Fruit fly (Drosophila melanogaster) whole organism, embryonic: ENCODE results near the gene Sclp.

Experiments used
- CG10462 ChIP-seq: fragments of 200-800 bp; sonication (Bioruptor generic); optimal IDR thresholded peaks from 2 replicates; lab custom pipeline; 2016; ENCODE audit warnings: missing biosample characterization, missing genetic modification characterization
- CG11560 ChIP-seq: fragments of 200-800 bp; sonication (Bioruptor generic); IDR thresholded peaks from 3 replicates; pipeline ENCODE4 v1.3.6; 2022; ENCODE audit warnings: missing biosample characterization, missing genetic modification characterization
- CG11695 ChIP-seq: fragments of 200-800 bp; sonication (Bioruptor generic); IDR thresholded peaks from 3 replicates; pipeline ENCODE4 v1.3.6; 2022; ENCODE audit warnings: missing biosample characterization, missing genetic modification characterization
- CG12769 ChIP-seq: fragments of 200-800 bp; sonication (Bioruptor generic); optimal IDR thresholded peaks from 2 replicates; lab custom pipeline; 2019; ENCODE audit warnings: missing biosample characterization, mild to moderate bottlenecking, missing genetic modification characterization, moderate library complexity
- CG13424 ChIP-seq: fragments of 200-800 bp; sonication (Bioruptor generic); optimal IDR thresholded peaks from 2 replicates; lab custom pipeline; 2019; ENCODE audit warnings: missing biosample characterization, mild to moderate bottlenecking, missing genetic modification characterization, moderate library complexity
- CG13624 ChIP-seq: fragments of 200-800 bp; sonication (Bioruptor generic); optimal IDR thresholded peaks from 2 replicates; lab custom pipeline; 2016; ENCODE audit warnings: missing biosample characterization, missing genetic modification characterization
- CG13894 ChIP-seq: fragments of 200-800 bp; sonication (Bioruptor generic); optimal IDR thresholded peaks from 3 replicates; lab custom pipeline; 2018; ENCODE audit warnings: missing biosample characterization, mild to moderate bottlenecking, missing genetic modification characterization, moderate library complexity
- CG16815 ChIP-seq: fragments of 200-800 bp; sonication (Bioruptor generic); optimal IDR thresholded peaks from 3 replicates; lab custom pipeline; 2017; ENCODE audit warnings: missing biosample characterization, mild to moderate bottlenecking, missing genetic modification characterization
- CG18619 ChIP-seq: fragments of 200-800 bp; sonication (Bioruptor generic); optimal IDR thresholded peaks from 3 replicates; lab custom pipeline; 2017; ENCODE audit warnings: missing biosample characterization, mild to moderate bottlenecking, missing genetic modification characterization
- CG2678 ChIP-seq: fragments of 200-800 bp; sonication (Bioruptor generic); optimal IDR thresholded peaks from 3 replicates; lab custom pipeline; 2019; ENCODE audit warnings: missing biosample characterization, mild to moderate bottlenecking, missing genetic modification characterization, moderate library complexity
- CG30020 ChIP-seq: fragments of 200-800 bp; optimal IDR thresholded peaks from 2 replicates; lab custom pipeline; 2019; ENCODE audit warnings: missing biosample characterization, mild to moderate bottlenecking, missing genetic modification characterization, moderate library complexity
- CG30403 ChIP-seq: fragments of 200-800 bp; sonication (Bioruptor generic); optimal IDR thresholded peaks from 3 replicates; lab custom pipeline; 2016; ENCODE audit warnings: missing biosample characterization, missing genetic modification characterization
- CG3065 ChIP-seq: fragments of 200-800 bp; sonication (Bioruptor generic); optimal IDR thresholded peaks from 2 replicates; lab custom pipeline; 2016; ENCODE audit warnings: missing biosample characterization, missing genetic modification characterization
- CG3163 ChIP-seq: fragments of 200-800 bp; sonication (Bioruptor generic); optimal IDR thresholded peaks from 3 replicates; lab custom pipeline; 2016; ENCODE audit warnings: missing biosample characterization, missing genetic modification characterization
- CG3407 ChIP-seq: fragments of 200-800 bp; sonication (Bioruptor generic); optimal IDR thresholded peaks from 2 replicates; lab custom pipeline; 2018; ENCODE audit warnings: missing biosample characterization, mild to moderate bottlenecking, missing genetic modification characterization
- CG34224 ChIP-seq: fragments of 200-800 bp; sonication (Bioruptor generic); IDR thresholded peaks from 3 replicates; pipeline ENCODE4 v1.3.6; 2022; ENCODE audit warnings: missing biosample characterization, missing genetic modification characterization; ENCODE audit not compliant: partially characterized antibody
- CG4360 ChIP-seq: fragments of 200-800 bp; sonication (Bioruptor generic); IDR thresholded peaks from 2 replicates; pipeline ENCODE4 v1.3.6; 2022; ENCODE audit warnings: missing biosample characterization, missing genetic modification characterization
- CG7786 ChIP-seq: fragments of 200-800 bp; sonication (Bioruptor generic); optimal IDR thresholded peaks from 2 replicates; lab custom pipeline; 2016; ENCODE audit warnings: missing biosample characterization, missing genetic modification characterization
- CG8765 ChIP-seq: fragments of 200-800 bp; sonication (Bioruptor generic); IDR thresholded peaks from 2 replicates; pipeline ENCODE4 v1.3.6; 2022; ENCODE audit warnings: missing biosample characterization, missing genetic modification characterization
- CG9609 ChIP-seq: fragments of 200-800 bp; sonication (Bioruptor generic); optimal IDR thresholded peaks from 3 replicates; lab custom pipeline; 2016; ENCODE audit warnings: missing biosample characterization, missing genetic modification characterization
- CTCF ChIP-seq: fragments of 200-800 bp; sonication (Bioruptor generic); optimal IDR thresholded peaks from 2 replicates; lab custom pipeline; 2017; ENCODE audit warnings: missing biosample characterization, mild to moderate bottlenecking, missing genetic modification characterization, moderate library complexity
- Ets97D ChIP-seq: fragments of 200-800 bp; sonication (Bioruptor generic); optimal IDR thresholded peaks from 3 replicates; lab custom pipeline; 2016; ENCODE audit warnings: missing biosample characterization, missing genetic modification characterization
- Fer1 ChIP-seq: fragments of 200-800 bp; sonication (Bioruptor generic); optimal IDR thresholded peaks from 2 replicates; lab custom pipeline; 2017; ENCODE audit warnings: missing biosample characterization, mild to moderate bottlenecking, missing genetic modification characterization
- MBD-R2 ChIP-seq: fragments of 200-800 bp; sonication (Bioruptor generic); IDR thresholded peaks from 2 replicates; pipeline ENCODE4 v1.3.6; 2022; ENCODE audit warnings: missing biosample characterization, missing genetic modification characterization
- Mrtf ChIP-seq: fragments of 200-800 bp; sonication (Bioruptor generic); IDR thresholded peaks from 3 replicates; pipeline ENCODE4 v1.3.6; 2022; ENCODE audit warnings: missing biosample characterization, missing genetic modification characterization
- Sry-δ ChIP-seq: fragments of 200-800 bp; sonication (Bioruptor generic); optimal IDR thresholded peaks from 2 replicates; lab custom pipeline; 2016; ENCODE audit warnings: missing biosample characterization, missing genetic modification characterization
- Trl ChIP-seq, 3 experiments: fragments of >200 bp in 2 of 3; fragments of 200-800 bp in 1 of 3; sonication (Bioruptor generic) in 1 of 3; optimal IDR thresholded peaks; 2 replicates in 1 of 3; 3 replicates in 2 of 3; lab custom pipeline; 2016 to 2017; ENCODE audit warnings: missing biosample characterization in 1 of 3, missing genetic modification characterization in 1 of 3
- br ChIP-seq: fragments of >200 bp; optimal IDR thresholded peaks from 2 replicates; lab custom pipeline; 2017
- chinmo ChIP-seq: fragments of 200-800 bp; sonication (Bioruptor generic); IDR thresholded peaks from 4 replicates; pipeline ENCODE4 v1.3.6; 2022; ENCODE audit warnings: missing biosample characterization, missing genetic modification characterization; ENCODE audit not compliant: partially characterized antibody
- dan ChIP-seq: fragments of 200-800 bp; sonication (Bioruptor generic); IDR thresholded peaks from 2 replicates; pipeline ENCODE4 v1.3.6; 2022; ENCODE audit warnings: missing biosample characterization, missing genetic modification characterization
- dati ChIP-seq: fragments of 200-800 bp; sonication (Bioruptor generic); IDR thresholded peaks from 2 replicates; pipeline ENCODE4 v1.3.6; 2022; ENCODE audit warnings: missing biosample characterization, missing genetic modification characterization
- dmrt99B ChIP-seq: fragments of 200-800 bp; sonication (Bioruptor generic); optimal IDR thresholded peaks from 2 replicates; lab custom pipeline; 2018; ENCODE audit warnings: missing biosample characterization, mild to moderate bottlenecking, missing genetic modification characterization, moderate library complexity
- ewg ChIP-seq: fragments of 200-800 bp; sonication (Bioruptor generic); optimal IDR thresholded peaks from 3 replicates; lab custom pipeline; 2017; ENCODE audit warnings: mild to moderate bottlenecking, missing biosample characterization, missing genetic modification reagents, missing genetic modification characterization
- fd96Cb ChIP-seq: fragments of 200-800 bp; sonication (Bioruptor generic); optimal IDR thresholded peaks from 2 replicates; lab custom pipeline; 2018; ENCODE audit warnings: missing biosample characterization, mild to moderate bottlenecking, missing genetic modification characterization, moderate library complexity
- grau ChIP-seq: fragments of 200-800 bp; optimal IDR thresholded peaks from 3 replicates; lab custom pipeline; 2019; ENCODE audit warnings: missing biosample characterization, mild to moderate bottlenecking, missing genetic modification characterization, moderate library complexity
- gsb-n ChIP-seq: fragments of 200-800 bp; sonication (Bioruptor generic); optimal IDR thresholded peaks from 3 replicates; lab custom pipeline; 2018; ENCODE audit warnings: missing biosample characterization, mild to moderate bottlenecking, missing genetic modification characterization
- h ChIP-seq: fragments of >200 bp; optimal IDR thresholded peaks from 2 replicates; lab custom pipeline; 2017
- ham ChIP-seq: fragments of 200-800 bp; sonication (Bioruptor generic); IDR thresholded peaks from 2 replicates; pipeline ENCODE4 v1.3.6; 2022; ENCODE audit warnings: missing biosample characterization, missing genetic modification characterization
- hbn ChIP-seq: fragments of 200-800 bp; sonication (Bioruptor generic); IDR thresholded peaks from 2 replicates; pipeline ENCODE4 v1.3.6; 2022; ENCODE audit warnings: missing biosample characterization, missing genetic modification characterization; ENCODE audit not compliant: partially characterized antibody
- lbe ChIP-seq: fragments of 200-800 bp; sonication (Bioruptor generic); optimal IDR thresholded peaks from 2 replicates; lab custom pipeline; 2016; ENCODE audit warnings: missing biosample characterization, mild to moderate bottlenecking, missing genetic modification characterization
- lov ChIP-seq, 2 experiments: fragments of 200-800 bp in 1 of 2; fragments of >200 bp in 1 of 2; sonication (Bioruptor generic) in 1 of 2; IDR thresholded peaks in 1 of 2; optimal IDR thresholded peaks in 1 of 2; 2 replicates in 1 of 2; 3 replicates in 1 of 2; pipeline versions ENCODE4 v1.3.6 to Lab custom; 2017 to 2022; ENCODE audit warnings: missing biosample characterization in 1 of 2, missing genetic modification characterization in 1 of 2
- nom ChIP-seq: fragments of 200-800 bp; sonication (Bioruptor generic); optimal IDR thresholded peaks from 2 replicates; lab custom pipeline; 2017; ENCODE audit warnings: missing biosample characterization, missing genetic modification characterization, mild to moderate bottlenecking, moderate library complexity, missing genetic modification reagents
- phol ChIP-seq: fragments of 200-800 bp; sonication (Bioruptor generic); optimal IDR thresholded peaks from 3 replicates; lab custom pipeline; 2018; ENCODE audit warnings: missing biosample characterization, mild to moderate bottlenecking, missing genetic modification characterization, moderate library complexity
- prd ChIP-seq, 3 experiments: fragments of >200 bp in 2 of 3; fragments of 200-800 bp in 1 of 3; sonication (Bioruptor generic) in 1 of 3; optimal IDR thresholded peaks in 2 of 3; IDR thresholded peaks in 1 of 3; 2 replicates in 2 of 3; 3 replicates in 1 of 3; pipeline versions ENCODE4 v1.3.6 to Lab custom; 2017 to 2022; ENCODE audit warnings: missing biosample characterization in 1 of 3, missing genetic modification characterization in 1 of 3
- rib ChIP-seq: fragments of 200-800 bp; sonication (Bioruptor generic); IDR thresholded peaks from 2 replicates; pipeline ENCODE4 v1.3.6; 2022; ENCODE audit warnings: missing biosample characterization, missing genetic modification characterization
- sqz ChIP-seq: fragments of 200-800 bp; sonication (Bioruptor generic); optimal IDR thresholded peaks from 3 replicates; lab custom pipeline; 2018; ENCODE audit warnings: missing biosample characterization, mild to moderate bottlenecking, missing genetic modification characterization
- usp ChIP-seq: fragments of >200 bp; optimal IDR thresholded peaks from 2 replicates; lab custom pipeline; 2017; ENCODE audit warnings: missing biosample characterization, missing genetic modification characterization
- vvl ChIP-seq: fragments of 200-800 bp; sonication (Bioruptor generic); IDR thresholded peaks from 2 replicates; pipeline ENCODE4 v1.3.6; 2022; ENCODE audit warnings: missing biosample characterization, missing genetic modification characterization

Sclp gene

DNA sequence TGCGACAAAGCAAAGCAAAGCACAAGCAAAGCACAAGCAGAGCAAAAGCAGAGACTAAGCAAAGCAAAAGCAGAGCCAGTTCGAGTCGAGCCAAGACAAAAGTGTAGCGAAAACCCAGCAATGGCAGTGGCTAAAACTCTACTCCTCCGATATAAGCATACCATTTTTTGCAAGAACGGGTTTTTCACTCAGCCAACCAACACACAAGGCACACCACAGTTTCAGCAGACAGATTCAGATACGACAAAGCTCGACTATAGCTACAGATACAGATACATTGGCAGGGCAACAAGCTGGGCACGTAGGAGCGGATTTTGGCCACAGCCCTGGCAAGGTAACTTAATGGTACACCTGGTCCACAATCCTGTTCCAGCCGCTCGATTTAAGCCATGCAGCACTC is 10.9 kb downstream of the Sclp start:
- TF ChIP-seq CG12769 (tag; lab: Kevin White, UChicago) = peak; percentile 9
- no peak for TF ChIP-seq lbe
- TF ChIP-seq CG7786 (GFP tag; lab: Kevin White, UChicago) = no peak
- TF ChIP-seq sqz (GFP tag; lab: Kevin White, UChicago) = no peak
- no peak for TF ChIP-seq CG13424 (tag; lab: Kevin White, UChicago)
- TF ChIP-seq h (lab: Kevin White, UChicago) = no peak
- peak; percentile 8 for TF ChIP-seq CG13894 (tag; lab: Kevin White, UChicago)
- peak; percentile 83; the same call in 3 of the 4 replicates for TF ChIP-seq chinmo (GFP tag; lab: Robert Waterston, UW)
- no peak for TF ChIP-seq CG30403 (GFP tag; lab: Kevin White, UChicago)
- no peak for TF ChIP-seq CG10462
- TF ChIP-seq CG16815 (GFP tag; lab: Kevin White, UChicago) = no peak
- TF ChIP-seq lov (optimal IDR thresholded peaks at IDR 0.05; lab: Kevin White, UChicago) = no peak
- TF ChIP-seq lov (GFP tag; IDR thresholded peaks at IDR 0.05; lab: Robert Waterston, UW) = no peak
- no peak for TF ChIP-seq br (lab: Kevin White, UChicago)
- TF ChIP-seq dati (GFP tag; lab: Robert Waterston, UW) = no peak
- TF ChIP-seq nom (GFP tag; lab: Kevin White, UChicago) = peak; percentile 31

DNA sequence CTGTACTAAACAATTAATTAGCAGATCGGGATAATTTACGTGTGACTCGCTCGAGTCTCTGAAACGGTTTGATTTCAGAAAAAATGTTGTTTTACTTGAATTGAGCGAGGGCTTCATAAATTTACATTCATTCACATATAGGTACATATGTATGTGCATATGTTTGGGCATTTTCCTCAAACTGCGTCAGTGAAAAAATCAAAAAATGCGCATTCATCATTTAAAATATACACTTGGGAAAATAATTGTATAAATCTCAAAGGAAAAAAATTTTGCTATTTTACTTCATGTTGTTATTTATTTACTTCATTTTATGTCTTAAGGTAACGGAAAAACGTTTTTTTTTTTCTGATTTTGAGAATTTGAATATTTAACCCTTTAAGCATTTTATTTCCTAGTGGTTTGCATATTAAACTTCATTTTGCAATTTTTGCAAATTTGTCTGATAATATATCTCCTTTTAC is 17.6 kb downstream of the Sclp start, which contains the start of gene CG43156:
Gene CG43156, minus strand, starts transcription at position 51 of the 464 bp plus-strand sequence.
- TF ChIP-seq CG11695 = 0 out of 3 replicates have a peak, but pooled peaks have one; percentile 7
- TF ChIP-seq rib (GFP tag; lab: Robert Waterston, UW) = no peak

DNA sequence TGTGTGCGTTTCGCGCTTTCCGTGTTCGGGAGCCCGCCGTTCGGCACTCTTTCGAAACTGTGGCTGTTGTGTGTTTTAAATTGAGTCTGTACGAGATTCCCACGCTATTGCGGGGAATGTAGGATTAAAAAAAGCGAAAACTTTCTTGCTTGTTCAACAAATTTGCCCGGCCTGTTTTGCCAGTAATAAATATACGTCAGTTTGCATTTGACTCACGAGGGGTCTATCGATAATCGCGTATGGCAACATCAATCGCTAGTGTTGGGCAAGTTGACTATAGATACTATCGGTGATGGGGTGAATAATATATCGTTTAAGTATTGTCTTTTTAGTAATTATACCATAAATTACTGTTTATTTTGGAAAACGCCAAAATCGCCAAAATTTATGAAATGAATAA is 19.3 kb downstream of the Sclp start, which contains the start of gene Upf1:
Gene Upf1, minus strand, starts transcription at position 228 of the 400 bp plus-strand sequence.
- TF ChIP-seq vvl (GFP tag; lab: Robert Waterston, UW) = peak; percentile 39; the same call in 1 of the 2 replicates
- no peak for TF ChIP-seq Trl (optimal IDR thresholded peaks at IDR 0.05; lab: Kevin White, UChicago)
- TF ChIP-seq Trl (GFP tag; optimal IDR thresholded peaks at IDR 0.05; lab: Kevin White, UChicago) = no peak
- peak; percentile 36 for TF ChIP-seq Ets97D (GFP tag; lab: Kevin White, UChicago)
- TF ChIP-seq CG2678 = no peak
- peak; percentile 6 for TF ChIP-seq CG13624 (GFP tag; lab: Kevin White, UChicago)
- no peak for TF ChIP-seq fd96Cb (tag; lab: Kevin White, UChicago)
- no peak for TF ChIP-seq CG4360
- peak; percentile 49 for TF ChIP-seq CG30020 (tag; lab: Kevin White, UChicago)
- TF ChIP-seq Sry-δ (GFP tag; lab: Kevin White, UChicago) = peak; percentile 80
- no peak for TF ChIP-seq gsb-n (tag; lab: Kevin White, UChicago)
- TF ChIP-seq CG8765 (GFP tag; lab: Robert Waterston, UW) = no peak
- peak; percentile 87 for TF ChIP-seq CG34224 (GFP tag; lab: Robert Waterston, UW)
- no peak for TF ChIP-seq CG18619 (GFP tag; lab: Kevin White, UChicago)
- no peak for TF ChIP-seq usp (GFP tag; lab: Kevin White, UChicago)
- TF ChIP-seq dan = no peak
- TF ChIP-seq MBD-R2 (GFP tag; lab: Robert Waterston, UW) = peak; percentile 78
- no peak for TF ChIP-seq CG3407
- TF ChIP-seq ewg = no peak
- no peak for TF ChIP-seq CG9609
- TF ChIP-seq hbn = peak; percentile 88
- no peak for TF ChIP-seq Fer1 (GFP tag; lab: Kevin White, UChicago)
- TF ChIP-seq phol (tag; lab: Kevin White, UChicago) = peak; percentile 17
- no peak for TF ChIP-seq CG3065
- no peak for TF ChIP-seq ham (GFP tag; lab: Robert Waterston, UW)
- no peak for TF ChIP-seq Mrtf
- TF ChIP-seq prd (optimal IDR thresholded peaks at IDR 0.05; lab: Kevin White, UChicago) = no peak
- TF ChIP-seq prd (GFP tag; IDR thresholded peaks at IDR 0.05; lab: Robert Waterston, UW) = no peak
- TF ChIP-seq CG11560 (tag; lab: Robert Waterston, UW) = no peak
- TF ChIP-seq dmrt99B = no peak
- no peak for TF ChIP-seq CTCF (GFP tag; lab: Kevin White, UChicago)
- TF ChIP-seq CG3163 = no peak
- TF ChIP-seq grau = no peak
